Worm (Caenorhabditis elegans) whole organism, midembryonic: ENCODE measurements around the gene fbxa-31.

ENCODE experiments used
- flt-1 ChIP-seq: fragments of 200-800 bp; sonication (Bioruptor generic); IDR thresholded peaks from 2 replicates; pipeline ENCODE4 v1.3.6; 2022; ENCODE audit warnings: missing genetic modification characterization, missing compliant biosample characterization
- klf-2 ChIP-seq: fragments of 200-800 bp; sonication (Bioruptor generic); conservative IDR thresholded peaks from 2 replicates; pipeline ENCODE4 v1.3.6; 2022; ENCODE audit warnings: missing genetic modification reagents, missing genetic modification characterization, missing compliant biosample characterization
- ref-1 ChIP-seq: fragments of 200-800 bp; sonication (Bioruptor generic); conservative IDR thresholded peaks from 2 replicates; pipeline ENCODE4 v1.3.6; 2022; ENCODE audit warnings: missing genetic modification reagents, missing genetic modification characterization, missing compliant biosample characterization

DNA sequence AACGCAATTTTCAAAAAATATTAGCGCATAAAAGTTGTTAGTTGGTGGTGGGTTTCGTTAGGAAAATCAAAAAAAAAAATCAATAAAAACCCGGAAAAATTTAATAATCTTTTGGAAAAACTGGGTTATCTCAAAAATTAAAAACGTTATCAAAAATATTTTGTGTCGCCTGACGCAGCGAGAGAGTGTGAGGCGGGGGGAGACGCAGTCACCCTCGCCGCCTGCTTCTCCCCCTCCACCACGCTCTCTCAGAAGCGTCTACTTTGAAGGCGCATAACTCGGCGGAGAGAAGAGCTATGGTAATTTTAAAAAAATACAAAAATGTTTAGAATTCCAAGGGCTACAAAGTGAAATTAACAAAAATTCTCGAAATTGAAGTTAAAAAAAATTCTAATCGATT lies 46.1 kb downstream of the fbxa-31 start:
- TF ChIP-seq klf-2 (GFP tag; lab: Robert Waterston, UW), result no peak
- no peak for TF ChIP-seq ref-1 (GFP tag; lab: Robert Waterston, UW)
- TF ChIP-seq flt-1, result no peak
